Fruit fly (Drosophila melanogaster) ovary, adult (tissue): ENCODE measurements around the gene Cse1.

ENCODE experiments used
- CG17801 ChIP-seq: fragments of 200-800 bp; optimal IDR thresholded peaks from 2 replicates; lab custom pipeline; 2019; ENCODE audit warnings: missing biosample characterization, mild to moderate bottlenecking, missing genetic modification characterization, moderate library complexity; ENCODE audit not compliant: partially characterized antibody

Cse1 gene

DNA sequence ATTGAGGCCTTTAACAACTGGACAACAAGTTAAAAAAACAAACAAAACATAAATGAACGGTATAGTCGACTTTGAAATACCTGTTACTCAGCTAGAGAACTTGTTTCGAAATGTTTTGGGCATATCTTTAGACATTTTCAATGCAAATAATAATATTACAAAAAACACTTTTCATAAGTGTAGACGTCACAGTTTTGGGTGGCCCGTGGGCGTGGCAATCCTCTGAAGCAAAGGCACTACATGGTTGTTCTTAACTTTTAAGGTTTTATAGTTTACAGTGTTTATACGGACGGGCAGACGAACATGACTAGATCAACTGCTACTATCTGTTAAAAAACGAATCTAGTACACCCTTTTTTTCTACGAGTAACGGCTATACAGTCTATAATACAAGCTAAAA is 17.5 kb upstream of the Cse1 start:
- no peak for TF ChIP-seq CG17801 (GFP tag; lab: Kevin White, UChicago)

DNA sequence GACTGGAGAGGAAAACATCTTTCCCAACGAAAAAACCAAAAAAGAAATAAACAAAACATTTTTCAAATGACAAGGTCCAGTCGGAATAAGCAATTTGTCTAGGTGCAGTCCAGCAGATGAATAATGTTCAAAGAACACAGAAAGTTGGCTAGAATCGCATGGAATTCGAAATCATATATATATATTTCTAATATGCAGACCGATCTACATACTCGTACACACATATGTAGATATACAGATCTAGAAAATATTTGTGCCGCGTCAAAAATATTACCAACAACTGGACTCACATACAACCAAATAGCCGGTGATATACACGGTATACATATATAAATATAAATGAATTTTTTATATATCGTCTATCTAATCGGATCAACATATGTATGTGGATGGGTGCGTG is 14.7 kb upstream of the Cse1 start:
- TF ChIP-seq CG17801 (GFP tag; lab: Kevin White, UChicago): no peak

- no peak for TF ChIP-seq CG17801 (GFP tag; lab: Kevin White, UChicago)
These were observed 12.7 kb upstream of the Cse1 start, which contains the start of the genes SclA and SclB for dm6 chr2L:16837672-16838071. Gene SclA (plus strand): TSS chr2L:16837972. Gene SclB (plus strand): TSS chr2L:16837972.

DNA sequence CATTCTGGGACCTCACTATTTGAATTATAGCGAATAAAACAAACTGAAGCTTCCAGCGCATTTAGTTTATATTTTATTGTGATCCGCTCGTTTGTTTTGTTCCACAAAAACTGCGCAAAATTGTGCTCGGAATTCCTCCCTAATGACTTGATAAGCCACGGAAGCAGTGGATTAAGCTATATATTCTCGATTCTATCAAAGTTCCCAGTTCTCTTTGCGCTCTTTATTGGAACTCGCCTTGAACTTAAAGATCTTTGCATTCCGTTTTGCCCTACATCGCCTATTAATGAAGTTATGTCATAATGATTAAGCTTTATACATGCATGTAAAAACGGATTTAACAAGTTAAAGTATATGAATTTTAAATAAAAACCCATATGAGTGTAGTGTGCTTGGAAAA is 12.2 kb upstream of the Cse1 start, which contains the start of gene Nepl9:
Gene Nepl9, minus strand, starts transcription at position 101 of the 400 bp plus-strand sequence.
- no peak for TF ChIP-seq CG17801 (GFP tag; lab: Kevin White, UChicago)

dm6 chr2L:16834402-16834801 is 9.4 kb upstream of the Cse1 start, which contains the start of gene CG13282:
Gene CG13282 (minus strand): TSS chr2L:16834502.
- TF ChIP-seq CG17801 (GFP tag; lab: Kevin White, UChicago): no peak

DNA sequence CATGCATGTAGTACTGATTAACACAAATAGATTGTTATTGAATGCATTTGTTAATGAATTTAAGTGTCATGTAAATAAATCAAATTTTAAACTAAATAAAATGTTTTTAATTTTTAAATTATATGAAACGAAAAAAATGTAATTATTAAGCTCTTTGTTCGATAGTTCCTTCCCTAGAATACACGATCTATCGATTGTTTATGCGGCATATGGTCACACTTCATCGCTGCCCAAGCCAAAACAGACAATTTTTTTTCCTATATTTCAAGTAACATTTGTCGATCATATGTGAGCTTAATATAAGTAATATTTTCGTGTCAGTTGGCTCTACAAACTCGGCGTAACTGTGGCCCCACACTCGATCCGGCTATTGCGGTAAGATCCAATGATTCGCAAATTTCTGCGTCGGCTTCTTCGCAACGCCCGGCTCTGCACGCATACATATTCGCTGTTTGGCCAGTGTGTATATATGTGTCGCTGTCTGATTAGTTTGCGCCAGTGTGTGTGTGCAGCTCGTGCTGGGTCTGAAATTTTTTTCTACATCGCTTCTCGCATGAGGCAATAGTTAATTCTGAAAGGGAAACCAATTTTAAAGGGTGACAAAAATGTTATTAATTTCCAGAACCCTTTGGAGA is 2.0 kb upstream of the Cse1 start, which contains the start of gene AspRS-m:
Gene AspRS-m, plus strand, starts transcription at position 207 of the 635 bp plus-strand sequence.
- peak; percentile 48 for TF ChIP-seq CG17801 (GFP tag; lab: Kevin White, UChicago)

dm6 chr2L:16820993-16821392 is 4.0 kb downstream of the Cse1 start, which contains the start of gene CG13280:
Gene CG13280 (minus strand): TSS chr2L:16821093.
- TF ChIP-seq CG17801 (GFP tag; lab: Kevin White, UChicago): no peak

DNA sequence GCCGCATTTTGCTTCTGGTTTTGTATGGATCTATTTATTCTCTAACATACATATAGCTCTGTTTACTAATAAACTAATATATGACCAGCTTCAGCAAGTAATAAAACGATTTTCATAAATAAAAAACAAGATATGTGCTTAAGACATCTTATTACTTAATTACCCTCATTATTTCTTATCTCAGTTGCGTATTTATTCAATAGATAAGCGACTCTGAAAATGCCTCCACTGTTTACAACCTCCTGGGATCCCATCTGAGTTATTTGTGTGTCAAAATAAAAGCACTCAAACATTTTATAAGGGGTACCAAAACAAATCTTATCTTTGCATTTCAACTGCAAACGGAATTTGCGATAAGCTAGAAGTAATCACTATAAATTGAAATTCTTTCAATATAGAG is 5.3 kb downstream of the Cse1 start:
- TF ChIP-seq CG17801 (GFP tag; lab: Kevin White, UChicago): peak; percentile 81

- no peak for TF ChIP-seq CG17801 (GFP tag; lab: Kevin White, UChicago)
These were observed 6.6 kb downstream of the Cse1 start for dm6 chr2L:16818335-16818973.

- no peak for TF ChIP-seq CG17801 (GFP tag; lab: Kevin White, UChicago)
These were observed 7.4 kb downstream of the Cse1 start for dm6 chr2L:16817421-16818101.

dm6 chr2L:16816750-16817087 is 8.3 kb downstream of the Cse1 start:
- no peak for TF ChIP-seq CG17801 (GFP tag; lab: Kevin White, UChicago)

- peak; percentile 32 for TF ChIP-seq CG17801 (GFP tag; lab: Kevin White, UChicago)
These were observed 8.8 kb downstream of the Cse1 start, which contains the start of gene mdy for dm6 chr2L:16815989-16816749. Gene mdy (plus strand): TSS chr2L:16816660.

dm6 chr2L:16808752-16809151 is 16.3 kb downstream of the Cse1 start:
- no peak for TF ChIP-seq CG17801 (GFP tag; lab: Kevin White, UChicago)

dm6 chr2L:16804376-16804934 is 20.6 kb downstream of the Cse1 start, which contains the start of gene CG13272:
Gene CG13272 (plus strand): TSS chr2L:16804884.
- TF ChIP-seq CG17801 (GFP tag; lab: Kevin White, UChicago): no peak
